Fruit fly (Drosophila melanogaster) whole organism: ENCODE measurements around the gene CG34171.

Experiments used
- CG8478 ChIP-seq: fragments of >200 bp; optimal IDR thresholded peaks from 2 replicates; lab custom pipeline; 2018; ENCODE audit warnings: inconsistent platforms
- Dll ChIP-seq: fragments of >200 bp; optimal IDR thresholded peaks from 2 replicates; lab custom pipeline; 2017
- usp ChIP-seq: fragments of >200 bp; optimal IDR thresholded peaks from 2 replicates; lab custom pipeline; 2017; ENCODE audit warnings: missing biosample characterization, missing genetic modification characterization, mixed read lengths

- TF ChIP-seq usp (GFP tag; lab: Kevin White, UChicago) (no peak), Dll (lab: Kevin White, UChicago) (no peak), CG8478 (no peak)
These were observed 20.4 kb upstream of the CG34171 start for dm6 chr2L:18358032-18358431.
